Worm (Caenorhabditis elegans): ENCODE measurements around the gene tmem-131.
A peak's percentile ranks its signal among the peaks of the same experiment; 100 is the strongest.

Gene tmem-131

DNA sequence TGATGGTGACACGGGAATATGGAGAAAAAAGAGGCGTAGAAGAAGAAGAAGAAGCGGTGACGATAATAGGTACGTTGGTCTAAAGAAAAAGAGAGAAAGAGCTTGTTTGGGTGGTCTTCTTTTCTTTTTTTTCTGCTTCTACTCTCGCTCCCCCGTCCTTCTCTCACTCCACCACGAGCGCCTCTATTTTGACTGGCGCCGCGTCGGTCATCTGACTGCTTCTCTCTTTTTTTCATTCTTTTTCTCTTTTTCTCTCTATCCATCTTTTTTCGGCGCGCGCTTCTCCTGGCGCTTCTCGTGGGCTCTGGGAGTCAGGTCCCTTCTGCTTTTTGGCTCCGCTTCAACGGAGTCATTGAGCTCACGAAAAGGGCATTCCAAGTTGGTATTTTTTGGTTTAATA, 47.6 kb downstream of the tmem-131 start (continued):
- no peak for TF ChIP-seq F49E8.2 (tag; optimal IDR thresholded peaks at IDR 0.05; ENCODE audit: borderline replicate concordance)
- TF ChIP-seq lsy-2 (tag; optimal IDR thresholded peaks at IDR 0.05) = peak in 1 of 2 experiments; percentile 43
- no peak for TF ChIP-seq madf-5 (GFP tag; IDR thresholded peaks at IDR 0.05)
- TF ChIP-seq hlh-11 (tag; optimal IDR thresholded peaks at IDR 0.05) = peak; percentile 58
- no peak for TF ChIP-seq dpl-1 (GFP tag; optimal IDR thresholded peaks at IDR 0.05)
- peak; percentile 54; the same call in 1 of the 2 replicates for TF ChIP-seq tra-1 (GFP tag; IDR thresholded peaks at IDR 0.05)
- no peak for TF ChIP-seq nhr-42 (GFP tag; IDR thresholded peaks at IDR 0.05)
- no peak for TF ChIP-seq snpc-1.2 (GFP tag; IDR thresholded peaks at IDR 0.05)
- TF ChIP-seq mdl-1 (tag; optimal IDR thresholded peaks at IDR 0.05) = peak; percentile 59 to 86
- TF ChIP-seq gei-8 (GFP tag; optimal IDR thresholded peaks at IDR 0.05) = no peak
- TF ChIP-seq lin-1 (GFP tag; IDR thresholded peaks at IDR 0.05) = no peak
- peak; percentile 7 for TF ChIP-seq F37D6.2 (tag; optimal IDR thresholded peaks at IDR 0.05)
- TF ChIP-seq jun-1 (tag; optimal IDR thresholded peaks at IDR 0.05) = no peak
- peak; percentile 13 for TF ChIP-seq dve-1 (tag; optimal IDR thresholded peaks at IDR 0.05; ENCODE audit: insufficient read depth)
- peak; percentile 67 for TF ChIP-seq set-16 (GFP tag; IDR thresholded peaks at IDR 0.05)
- no peak for TF ChIP-seq nhr-11 (tag; optimal IDR thresholded peaks at IDR 0.05)
- TF ChIP-seq D1046.2 (GFP tag; IDR thresholded peaks at IDR 0.05) = no peak
- peak; percentile 64 for TF ChIP-seq madf-9 (GFP tag; conservative IDR thresholded peaks at IDR 0.05)
- TF ChIP-seq mep-1 (tag; optimal IDR thresholded peaks at IDR 0.05) = peak; percentile 55
- TF ChIP-seq rbr-2 (tag; optimal IDR thresholded peaks at IDR 0.05) = peak; percentile 63
- peak; percentile 68 for TF ChIP-seq hmg-1.1 (GFP tag; IDR thresholded peaks at IDR 0.05)

- TF ChIP-seq ceh-44 (GFP tag; IDR thresholded peaks at IDR 0.05) = no peak
- TF ChIP-seq lim-7 (GFP tag; IDR thresholded peaks at IDR 0.05) = no peak
- no peak for TF ChIP-seq nhr-76 (tag; optimal IDR thresholded peaks at IDR 0.05)
- TF ChIP-seq aly-2 (tag; optimal IDR thresholded peaks at IDR 0.05) = no peak
- TF ChIP-seq nhr-6 (tag; optimal IDR thresholded peaks at IDR 0.05) = no peak
- peak; percentile 41 for TF ChIP-seq hmg-1.1 (GFP tag; IDR thresholded peaks at IDR 0.05)
- no peak for TF ChIP-seq lin-29 (GFP tag; IDR thresholded peaks at IDR 0.05)
- TF ChIP-seq daf-19 (GFP tag; conservative IDR thresholded peaks at IDR 0.05) = no peak
- no peak for TF ChIP-seq nhr-10 (tag; optimal IDR thresholded peaks at IDR 0.05)
- TF ChIP-seq F10B5.3 (tag; optimal IDR thresholded peaks at IDR 0.05) = no peak
- no peak for TF ChIP-seq zip-2 (tag; optimal IDR thresholded peaks at IDR 0.05)
- no peak for TF ChIP-seq tag-97 (GFP tag; IDR thresholded peaks at IDR 0.05)
- no peak for TF ChIP-seq ama-1 (optimal IDR thresholded peaks at IDR 0.05)
- TF ChIP-seq egl-43 (GFP tag; IDR thresholded peaks at IDR 0.05) = 0 out of 2 replicates have a peak, but pooled peaks have one; percentile 55
- no peak for TF ChIP-seq Y48G9A.11 (GFP tag; IDR thresholded peaks at IDR 0.05)
- TF ChIP-seq daf-12 (tag; optimal IDR thresholded peaks at IDR 0.05) = no peak
- no peak for TF ChIP-seq ztf-11 (tag; optimal IDR thresholded peaks at IDR 0.05)
- no peak for TF ChIP-seq F49E8.2 (tag; optimal IDR thresholded peaks at IDR 0.05; ENCODE audit: borderline replicate concordance)
- no peak for TF ChIP-seq nhr-41 (GFP tag; IDR thresholded peaks at IDR 0.05)
- no peak for TF ChIP-seq unc-130 (GFP tag; optimal IDR thresholded peaks at IDR 0.05)
- peak; percentile 25 for TF ChIP-seq T26A8.4 (GFP tag; IDR thresholded peaks at IDR 0.05)
- TF ChIP-seq snpc-4 (tag; optimal IDR thresholded peaks at IDR 0.05) = no peak
- no peak for TF ChIP-seq lsy-2 (tag; optimal IDR thresholded peaks at IDR 0.05)
- no peak for TF ChIP-seq spr-3 (GFP tag; optimal IDR thresholded peaks at IDR 0.05)
- TF ChIP-seq ctbp-1 (GFP tag; IDR thresholded peaks at IDR 0.05) = no peak
- no peak for TF ChIP-seq mxl-2 (GFP tag; conservative IDR thresholded peaks at IDR 0.05)
- no peak for TF ChIP-seq pqm-1 (tag; optimal IDR thresholded peaks at IDR 0.05)
- no peak for TF ChIP-seq F37D6.2 (tag; optimal IDR thresholded peaks at IDR 0.05)
- no peak for TF ChIP-seq ZK337.2 (GFP tag; IDR thresholded peaks at IDR 0.05)
- no peak for TF ChIP-seq R02D3.7 (tag; optimal IDR thresholded peaks at IDR 0.05)
- no peak for TF ChIP-seq rbr-2 (tag; optimal IDR thresholded peaks at IDR 0.05)
- TF ChIP-seq mep-1 (tag; optimal IDR thresholded peaks at IDR 0.05) = no peak
- no peak for TF ChIP-seq dmd-9 (GFP tag; IDR thresholded peaks at IDR 0.05)
- no peak for TF ChIP-seq Y75B8A.6 (GFP tag; IDR thresholded peaks at IDR 0.05)
- TF ChIP-seq cey-2 (tag; optimal IDR thresholded peaks at IDR 0.05; ENCODE audit: borderline replicate concordance, insufficient read depth) = no peak
- TF ChIP-seq fos-1 (tag; optimal IDR thresholded peaks at IDR 0.05) = no peak
- TF ChIP-seq dpl-1 (GFP tag; optimal IDR thresholded peaks at IDR 0.05) = no peak
These were observed 49.3 kb downstream of the tmem-131 start for ce11 chrIII:4948631-4949030.
